Fruit fly (Drosophila melanogaster): ENCODE measurements around the gene csw.

The csw gene

DNA sequence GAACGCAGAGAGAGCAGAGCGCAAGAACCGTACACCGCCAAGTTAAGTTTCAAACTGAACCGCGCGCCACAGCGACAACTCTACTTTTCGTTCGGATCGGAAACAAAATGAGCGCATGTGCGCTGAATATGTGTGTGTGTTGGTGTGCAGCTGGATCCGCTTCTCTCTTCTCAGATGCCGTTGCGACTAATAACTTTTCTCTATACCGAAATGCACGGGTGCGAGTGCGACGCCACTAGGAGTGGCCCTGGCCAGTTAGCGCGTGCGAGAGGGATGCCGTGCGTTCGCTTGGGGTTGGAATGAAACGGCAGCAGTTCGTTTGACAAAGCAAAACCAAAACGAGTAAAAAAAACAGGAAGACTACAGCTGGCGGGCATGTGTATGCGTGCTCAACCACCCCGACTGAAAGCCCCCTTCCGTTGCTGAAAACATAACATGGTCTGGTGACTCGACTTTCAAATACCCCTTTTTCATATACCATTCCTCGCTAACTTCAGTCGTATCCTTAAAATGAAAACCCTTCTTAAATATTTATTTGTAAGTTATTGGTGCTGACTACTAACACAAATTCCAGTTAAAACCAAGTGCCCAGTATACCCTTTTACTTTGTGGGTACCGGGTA is 42.9 kb downstream of the csw start (continued):
- TF ChIP-seq CG4424 (GFP tag; optimal IDR thresholded peaks at IDR 0.05) (peak; percentile 100), Nf-YB (GFP tag; optimal IDR thresholded peaks at IDR 0.05) (peak; percentile 93), Doc3 (GFP tag; IDR thresholded peaks at IDR 0.05; ENCODE audit: partially characterized antibody) (no peak), ci (GFP tag; IDR thresholded peaks at IDR 0.05) (peak; percentile 100), B-H2 (GFP tag; optimal IDR thresholded peaks at IDR 0.05) (peak; percentile 99), Gug (GFP tag; IDR thresholded peaks at IDR 0.05) (peak; percentile 100), CG13424 (tag; optimal IDR thresholded peaks at IDR 0.05) (peak; percentile 100), ro (GFP tag; IDR thresholded peaks at IDR 0.05) (peak; percentile 100), Gsc (GFP tag; IDR thresholded peaks at IDR 0.05) (peak; percentile 100), klu (GFP tag; IDR thresholded peaks at IDR 0.05) (peak; percentile 100), mld (GFP tag; IDR thresholded peaks at IDR 0.05; ENCODE audit: partially characterized antibody) (no peak), toy (GFP tag; IDR thresholded peaks at IDR 0.05) (peak; percentile 100), CG4360 (GFP tag; IDR thresholded peaks at IDR 0.05) (peak; percentile 97), NC2β (GFP tag; optimal IDR thresholded peaks at IDR 0.05) (peak; percentile 100), ase (GFP tag; IDR thresholded peaks at IDR 0.05) (peak; percentile 100), pb (GFP tag; optimal IDR thresholded peaks at IDR 0.05) (peak; percentile 100), ara (GFP tag; IDR thresholded peaks at IDR 0.05) (peak; percentile 100), sd (tag; optimal IDR thresholded peaks at IDR 0.05) (peak; percentile 96), CG10366 (GFP tag; IDR thresholded peaks at IDR 0.05) (peak; percentile 100), cas (GFP tag; IDR thresholded peaks at IDR 0.05) (peak; percentile 100), zf30C (GFP tag; optimal IDR thresholded peaks at IDR 0.05) (peak; percentile 18), wdn (GFP tag; IDR thresholded peaks at IDR 0.05) (peak; percentile 100), Drgx (GFP tag; IDR thresholded peaks at IDR 0.05) (peak; percentile 100), Nf-YA (GFP tag; IDR thresholded peaks at IDR 0.05) (peak; percentile 100), CG4328 (GFP tag; optimal IDR thresholded peaks at IDR 0.05) (peak; percentile 98), ab (GFP tag; optimal IDR thresholded peaks at IDR 0.05) (peak; percentile 100), HLHmδ (GFP tag; optimal IDR thresholded peaks at IDR 0.05) (peak; percentile 21), CrebB (tag; optimal IDR thresholded peaks at IDR 0.05) (peak; percentile 100), TFAM (GFP tag; optimal IDR thresholded peaks at IDR 0.05) (peak; percentile 98), Fer2 (tag; optimal IDR thresholded peaks at IDR 0.05) (peak; percentile 100), CG10431 (GFP tag; optimal IDR thresholded peaks at IDR 0.05) (peak; percentile 99), CG17359 (tag; optimal IDR thresholded peaks at IDR 0.05) (peak; percentile 100), CG1647 (GFP tag; optimal IDR thresholded peaks at IDR 0.05) (peak; percentile 100), CG10274 (GFP tag; optimal IDR thresholded peaks at IDR 0.05) (peak; percentile 98), CG17361 (GFP tag; IDR thresholded peaks at IDR 0.05) (peak; percentile 95), Mrtf (GFP tag; IDR thresholded peaks at IDR 0.05) (peak; percentile 100), ranshi (GFP tag; IDR thresholded peaks at IDR 0.05) (peak; percentile 100), Aef1 (GFP tag; IDR thresholded peaks at IDR 0.05) (peak; percentile 100), tna (GFP tag; IDR thresholded peaks at IDR 0.05; ENCODE audit: partially characterized antibody) (no peak), lbe (GFP tag; optimal IDR thresholded peaks at IDR 0.05) (peak; percentile 99), CkIIα-i1 (GFP tag; IDR thresholded peaks at IDR 0.05) (peak; percentile 100), tx (GFP tag; optimal IDR thresholded peaks at IDR 0.05) (peak; percentile 100), vnd (GFP tag; IDR thresholded peaks at IDR 0.05; ENCODE audit: partially characterized antibody) (no peak), sim (GFP tag; IDR thresholded peaks at IDR 0.05) (peak; percentile 100), CG10959 (GFP tag; IDR thresholded peaks at IDR 0.05) (peak; percentile 100), NK7.1 (GFP tag; optimal IDR thresholded peaks at IDR 0.05) (peak; percentile 100), CG9876 (GFP tag; optimal IDR thresholded peaks at IDR 0.05) (peak; percentile 99), CG3163 (GFP tag; optimal IDR thresholded peaks at IDR 0.05) (peak; percentile 96), CG16863 (GFP tag; optimal IDR thresholded peaks at IDR 0.05) (peak; percentile 100), fd3F (GFP tag; optimal IDR thresholded peaks at IDR 0.05) (peak; percentile 100), CG11093 (GFP tag; IDR thresholded peaks at IDR 0.05) (peak; percentile 100)

All from whole organism, embryonic.